Worm (Caenorhabditis elegans) whole organism, mixed stage, embryonic: ENCODE data around the gene msp-49.

ENCODE experiments used
- mab-5 ChIP-seq: fragments of 150-350 bp; optimal IDR thresholded peaks from 2 replicates; lab custom pipeline; 2014; ENCODE audit warnings: missing biosample characterization, missing genetic modification characterization
- mls-2 ChIP-seq: sonication (generic microtip); optimal IDR thresholded peaks from 2 replicates; lab custom pipeline; 2016; ENCODE audit warnings: mild to moderate bottlenecking, missing genetic modification characterization, moderate library complexity, missing compliant biosample characterization
- nhr-76 ChIP-seq: sonication (generic microtip); optimal IDR thresholded peaks from 2 replicates; lab custom pipeline; 2017; ENCODE audit warnings: missing biosample characterization, missing genetic modification characterization

- TF ChIP-seq nhr-76, result no peak
- TF ChIP-seq mab-5 (tag; lab: Kevin White, UChicago), result no peak
- TF ChIP-seq mls-2, result no peak
Observed at ce11 chrII:5211970-5212369, 17.8 kb downstream of the msp-49 start, which contains the start of gene C34F11.2.
